Worm (Caenorhabditis elegans) whole organism, mixed stage, embryonic: ENCODE measurements around the gene K09C4.7.

Experiments used
- M03D4.4 ChIP-seq: sonication (generic microtip); optimal IDR thresholded peaks from 2 replicates; lab custom pipeline; 2017; ENCODE audit warnings: mild to moderate bottlenecking, missing genetic modification characterization, missing compliant biosample characterization
- blmp-1 ChIP-seq: fragments of 150-350 bp; optimal IDR thresholded peaks from 2 replicates; lab custom pipeline; 2014; ENCODE audit warnings: missing biosample characterization, missing genetic modification characterization
- ceh-39 ChIP-seq: fragments of 150-350 bp; optimal IDR thresholded peaks from 2 replicates; lab custom pipeline; 2014; ENCODE audit warnings: missing biosample characterization, missing genetic modification characterization
- ceh-83 ChIP-seq: fragments of 200-800 bp; sonication (Bioruptor generic); optimal IDR thresholded peaks from 2 replicates; lab custom pipeline; 2018; ENCODE audit warnings: mild to moderate bottlenecking, missing genetic modification characterization, missing compliant biosample characterization
- ces-1 ChIP-seq: fragments of 150-350 bp; optimal IDR thresholded peaks from 2 replicates; lab custom pipeline; 2014; ENCODE audit warnings: missing biosample characterization, missing genetic modification reagents, missing genetic modification characterization
- cnd-1 ChIP-seq: fragments of 200-800 bp; sonication (Bioruptor generic); optimal IDR thresholded peaks from 2 replicates; lab custom pipeline; 2018; ENCODE audit warnings: mild to moderate bottlenecking, missing genetic modification characterization, missing compliant biosample characterization
- drap-1 ChIP-seq: fragments of 200-800 bp; sonication (Bioruptor generic); optimal IDR thresholded peaks from 3 replicates; lab custom pipeline; 2018; ENCODE audit warnings: mild to moderate bottlenecking, missing genetic modification characterization, missing compliant biosample characterization
- elt-1 ChIP-seq: sonication (generic microtip); optimal IDR thresholded peaks from 2 replicates; lab custom pipeline; 2017; ENCODE audit warnings: missing genetic modification characterization, mild to moderate bottlenecking, missing compliant biosample characterization, antibody characterized with exemption, moderate library complexity, borderline replicate concordance; ENCODE audit not compliant: insufficient read depth
- elt-3 ChIP-seq: fragments of 150-350 bp; optimal IDR thresholded peaks from 2 replicates; lab custom pipeline; 2014; ENCODE audit warnings: missing biosample characterization, missing genetic modification characterization
- flh-1 ChIP-seq: fragments of 200-800 bp; sonication (Bioruptor generic); optimal IDR thresholded peaks from 2 replicates; lab custom pipeline; 2018; ENCODE audit warnings: mild to moderate bottlenecking, missing genetic modification characterization, moderate library complexity, missing compliant biosample characterization
- ham-2 ChIP-seq: fragments of 200-800 bp; sonication (Bioruptor generic); optimal IDR thresholded peaks from 2 replicates; lab custom pipeline; 2018; ENCODE audit warnings: mild to moderate bottlenecking, missing genetic modification characterization, missing compliant biosample characterization
- hlh-1 ChIP-seq: fragments of 150-350 bp; optimal IDR thresholded peaks from 2 replicates; lab custom pipeline; 2014; ENCODE audit warnings: missing biosample characterization, missing genetic modification reagents, missing genetic modification characterization
- lin-13 ChIP-seq: fragments of 150-350 bp; optimal IDR thresholded peaks from 2 replicates; lab custom pipeline; 2014; ENCODE audit warnings: missing biosample characterization, missing genetic modification characterization
- lin-32 ChIP-seq: fragments of 200-800 bp; sonication (Bioruptor generic); optimal IDR thresholded peaks from 2 replicates; lab custom pipeline; 2018; ENCODE audit warnings: mild to moderate bottlenecking, missing genetic modification characterization, missing compliant biosample characterization
- lsy-2 ChIP-seq: fragments of 150-350 bp; optimal IDR thresholded peaks from 2 replicates; lab custom pipeline; 2014; ENCODE audit warnings: missing biosample characterization, missing genetic modification characterization
- mab-5 ChIP-seq: fragments of 150-350 bp; optimal IDR thresholded peaks from 2 replicates; lab custom pipeline; 2014; ENCODE audit warnings: missing biosample characterization, missing genetic modification characterization
- mep-1 ChIP-seq: fragments of 150-350 bp; optimal IDR thresholded peaks from 2 replicates; lab custom pipeline; 2017; ENCODE audit warnings: missing biosample characterization, missing genetic modification reagents, missing genetic modification characterization, inconsistent platforms
- mls-2 ChIP-seq: sonication (generic microtip); optimal IDR thresholded peaks from 2 replicates; lab custom pipeline; 2016; ENCODE audit warnings: mild to moderate bottlenecking, missing genetic modification characterization, moderate library complexity, missing compliant biosample characterization
- nhr-12 ChIP-seq: fragments of 150-350 bp; optimal IDR thresholded peaks from 2 replicates; lab custom pipeline; 2014; ENCODE audit warnings: missing biosample characterization, missing genetic modification characterization
- nhr-237 ChIP-seq: fragments of 150-350 bp; optimal IDR thresholded peaks from 2 replicates; lab custom pipeline; 2014; ENCODE audit warnings: missing biosample characterization, missing genetic modification characterization
- nhr-28 ChIP-seq: fragments of 150-350 bp; optimal IDR thresholded peaks from 2 replicates; lab custom pipeline; 2014; ENCODE audit warnings: missing biosample characterization, missing genetic modification characterization
- nhr-76 ChIP-seq: sonication (generic microtip); optimal IDR thresholded peaks from 2 replicates; lab custom pipeline; 2017; ENCODE audit warnings: missing biosample characterization, missing genetic modification characterization
- pha-4 ChIP-seq: fragments of 150-350 bp; optimal IDR thresholded peaks from 2 replicates; lab custom pipeline; 2018; ENCODE audit warnings: missing biosample characterization, missing genetic modification reagents, missing genetic modification characterization
- sem-2 ChIP-seq: fragments of 200-800 bp; sonication (Bioruptor generic); optimal IDR thresholded peaks from 2 replicates; lab custom pipeline; 2018; ENCODE audit warnings: mild to moderate bottlenecking, missing genetic modification characterization, missing compliant biosample characterization
- snpc-4 ChIP-seq: fragments of 150-350 bp; optimal IDR thresholded peaks from 2 replicates; lab custom pipeline; 2014; ENCODE audit warnings: missing biosample characterization, missing genetic modification characterization
- sptf-1 ChIP-seq: sonication (generic microtip); optimal IDR thresholded peaks from 2 replicates; lab custom pipeline; 2017; ENCODE audit warnings: mild to moderate bottlenecking, missing genetic modification characterization, moderate library complexity, missing compliant biosample characterization
- tbx-8 ChIP-seq: fragments of 200-800 bp; sonication (Bioruptor generic); optimal IDR thresholded peaks from 2 replicates; lab custom pipeline; 2018; ENCODE audit warnings: mild to moderate bottlenecking, missing genetic modification characterization, moderate library complexity, missing compliant biosample characterization
- unc-120 ChIP-seq: sonication (generic microtip); optimal IDR thresholded peaks from 2 replicates; lab custom pipeline; 2017; ENCODE audit warnings: missing genetic modification characterization, missing compliant biosample characterization; ENCODE audit not compliant: poor library complexity, severe bottlenecking
- unc-39 ChIP-seq: fragments of 150-350 bp; optimal IDR thresholded peaks from 2 replicates; lab custom pipeline; 2014; ENCODE audit warnings: missing biosample characterization, missing genetic modification characterization
- unc-62 ChIP-seq: fragments of 150-350 bp; optimal IDR thresholded peaks from 2 replicates; lab custom pipeline; 2014; ENCODE audit warnings: missing biosample characterization, missing genetic modification reagents, missing genetic modification characterization
- zip-8 ChIP-seq: fragments of 150-350 bp; optimal IDR thresholded peaks from 2 replicates; lab custom pipeline; 2014; ENCODE audit warnings: missing biosample characterization, missing genetic modification characterization
- ztf-11 ChIP-seq: fragments of 150-350 bp; optimal IDR thresholded peaks from 2 replicates; lab custom pipeline; 2014; ENCODE audit warnings: missing biosample characterization, missing genetic modification characterization

Gene K09C4.7

DNA sequence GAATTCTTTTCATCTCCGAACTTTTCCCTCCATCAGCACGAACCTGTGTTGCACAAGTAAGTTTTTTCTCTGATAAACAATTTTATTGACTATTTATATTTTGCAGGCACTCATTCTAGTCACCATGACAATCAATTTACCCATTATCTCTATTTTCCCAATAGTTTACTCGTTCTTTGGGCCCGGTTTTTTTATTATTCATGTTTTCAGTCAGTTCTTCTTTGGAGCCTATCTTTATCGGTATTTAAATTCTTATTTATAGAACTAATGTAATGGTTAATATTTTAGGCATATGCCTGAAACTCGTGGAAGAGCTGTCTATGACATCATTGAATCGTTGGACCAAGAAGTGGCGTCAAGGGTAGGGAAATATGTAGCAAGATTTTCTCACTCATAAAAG, 12.3 kb downstream of the K09C4.7 start:
- no peak for TF ChIP-seq lin-32 (GFP tag; lab: Kevin White, UChicago)
- TF ChIP-seq flh-1 (GFP tag; lab: Kevin White, UChicago), result no peak
- no peak for TF ChIP-seq cnd-1 (tag; lab: Kevin White, UChicago)
- TF ChIP-seq zip-8 (tag; lab: Kevin White, UChicago), result no peak
- no peak for TF ChIP-seq blmp-1
- TF ChIP-seq mab-5 (tag; lab: Kevin White, UChicago), result no peak
- TF ChIP-seq elt-1 (tag; lab: Kevin White, UChicago), result no peak
- no peak for TF ChIP-seq hlh-1 (tag; lab: Kevin White, UChicago)
- TF ChIP-seq elt-3, result no peak
- no peak for TF ChIP-seq snpc-4 (tag; lab: Kevin White, UChicago)
- TF ChIP-seq mls-2, result no peak
- TF ChIP-seq mep-1 (tag; lab: Kevin White, UChicago), result no peak
- TF ChIP-seq drap-1 (GFP tag; lab: Kevin White, UChicago), result no peak

ce11 chrX:3285448-3285847, 12.8 kb downstream of the K09C4.7 start:
- TF ChIP-seq unc-62 (GFP tag; lab: Kevin White, UChicago) (no peak), ztf-11 (tag; lab: Kevin White, UChicago) (no peak), pha-4 (tag; lab: Kevin White, UChicago) (no peak), zip-8 (tag; lab: Kevin White, UChicago) (no peak), ceh-39 (no peak), drap-1 (GFP tag; lab: Kevin White, UChicago) (no peak), flh-1 (GFP tag; lab: Kevin White, UChicago) (no peak), nhr-237 (tag; lab: Kevin White, UChicago) (no peak), unc-120 (tag; lab: Kevin White, UChicago) (no peak)

DNA sequence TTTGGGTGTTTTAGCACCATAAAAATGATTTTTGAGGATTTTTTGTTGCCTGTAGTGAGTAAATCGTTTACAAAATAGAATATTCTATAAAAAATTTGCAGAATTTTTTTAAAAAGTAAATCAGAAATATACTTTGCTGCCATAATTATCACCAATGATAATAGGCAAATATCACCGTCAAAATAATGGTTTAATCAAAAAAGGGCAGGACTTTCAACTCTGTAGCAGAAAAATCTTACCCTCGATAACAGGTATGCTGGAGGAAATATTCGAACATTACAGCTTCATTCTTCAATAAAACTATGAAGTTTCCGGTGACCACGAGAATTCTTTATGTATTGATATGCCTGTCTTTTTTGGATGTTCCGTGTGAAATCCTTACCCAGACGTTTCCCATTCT, 16.5 kb downstream of the K09C4.7 start, which contains the start of gene K09C4.4:
Gene K09C4.4, plus strand, starts transcription at position 301 of the 400 bp plus-strand sequence.
- no peak for TF ChIP-seq ces-1 (GFP tag; lab: Kevin White, UChicago)
- no peak for TF ChIP-seq ceh-83
- TF ChIP-seq tbx-8 (GFP tag; lab: Kevin White, UChicago), result no peak
- TF ChIP-seq ham-2 (GFP tag; lab: Kevin White, UChicago), result no peak
- no peak for TF ChIP-seq unc-39 (tag; lab: Kevin White, UChicago)
- TF ChIP-seq blmp-1, result no peak
- TF ChIP-seq M03D4.4 (tag; lab: Kevin White, UChicago), result no peak
- no peak for TF ChIP-seq nhr-28
- TF ChIP-seq cnd-1 (tag; lab: Kevin White, UChicago), result no peak
- no peak for TF ChIP-seq elt-1 (tag; lab: Kevin White, UChicago)

DNA sequence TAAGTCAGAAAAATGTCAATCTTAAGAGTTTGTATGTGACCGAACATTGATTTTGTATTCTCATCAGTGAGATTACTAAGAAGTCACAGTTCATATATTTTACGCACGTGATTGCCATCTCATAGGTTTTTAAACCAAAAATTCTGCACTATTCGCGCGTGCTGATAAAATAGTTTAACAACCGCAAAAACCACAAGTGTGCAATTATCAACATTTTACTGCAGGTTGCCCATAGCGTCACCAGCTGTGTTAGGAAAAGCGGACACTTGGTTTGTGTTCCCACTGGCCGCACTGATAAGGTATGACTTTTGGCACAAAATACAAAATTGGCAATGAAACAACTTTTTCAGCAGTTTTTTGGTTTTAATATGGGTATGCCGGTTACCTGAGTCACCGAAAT, 17.5 kb downstream of the K09C4.7 start:
- TF ChIP-seq unc-62 (GFP tag; lab: Kevin White, UChicago) (no peak), lin-13 (tag; lab: Kevin White, UChicago) (no peak), elt-1 (tag; lab: Kevin White, UChicago) (no peak), nhr-28 (no peak), ces-1 (GFP tag; lab: Kevin White, UChicago) (no peak), unc-120 (tag; lab: Kevin White, UChicago) (no peak), flh-1 (GFP tag; lab: Kevin White, UChicago) (no peak), zip-8 (tag; lab: Kevin White, UChicago) (no peak), ceh-83 (no peak), unc-39 (tag; lab: Kevin White, UChicago) (no peak)

DNA sequence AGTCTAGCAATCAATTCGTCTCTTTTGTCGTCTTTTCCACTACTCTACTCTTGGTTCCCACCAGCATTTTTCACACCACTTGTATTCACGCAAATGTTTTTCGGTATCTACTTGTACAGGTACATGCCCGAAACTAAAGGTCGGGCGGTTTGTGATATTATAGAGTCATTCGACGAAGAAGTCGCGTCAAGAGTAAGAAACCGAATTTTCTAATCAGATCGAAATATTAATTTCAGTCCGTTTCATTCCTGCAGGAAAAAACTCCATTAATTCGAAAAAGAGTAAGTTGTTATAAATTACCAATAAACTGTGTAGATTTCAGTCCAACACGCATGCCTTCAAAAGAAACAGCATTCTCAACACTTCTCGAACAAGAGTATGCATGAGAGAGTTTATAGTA, 19.3 kb downstream of the K09C4.7 start:
- TF ChIP-seq lsy-2 (tag; lab: Kevin White, UChicago) (no peak), cnd-1 (tag; lab: Kevin White, UChicago) (no peak), mep-1 (tag; lab: Kevin White, UChicago) (no peak), snpc-4 (tag; lab: Kevin White, UChicago) (no peak), ces-1 (GFP tag; lab: Kevin White, UChicago) (no peak), flh-1 (GFP tag; lab: Kevin White, UChicago) (no peak), tbx-8 (GFP tag; lab: Kevin White, UChicago) (no peak), ztf-11 (tag; lab: Kevin White, UChicago) (no peak), zip-8 (tag; lab: Kevin White, UChicago) (no peak), lin-13 (tag; lab: Kevin White, UChicago) (no peak), ham-2 (GFP tag; lab: Kevin White, UChicago) (no peak), pha-4 (tag; lab: Kevin White, UChicago) (no peak), lin-32 (GFP tag; lab: Kevin White, UChicago) (no peak), drap-1 (GFP tag; lab: Kevin White, UChicago) (no peak), nhr-76 (no peak), sem-2 (GFP tag; lab: Kevin White, UChicago) (no peak), ceh-39 (no peak), nhr-12 (tag; lab: Kevin White, UChicago) (no peak), sptf-1 (tag; lab: Kevin White, UChicago) (no peak), nhr-28 (no peak)
